Worm (Caenorhabditis elegans) whole organism, L4 larva: ENCODE data around the gene moa-2.

Experiments
- D1046.2 ChIP-seq: fragments of 200-800 bp; sonication (Bioruptor generic); IDR thresholded peaks from 2 replicates; pipeline ENCODE4 v1.3.6; 2022; ENCODE audit warnings: missing genetic modification characterization, missing compliant biosample characterization
- F26F4.8 ChIP-seq: fragments of 200-800 bp; sonication (Bioruptor generic); conservative IDR thresholded peaks from 2 replicates; pipeline ENCODE4 v1.3.6; 2022; ENCODE audit warnings: missing genetic modification characterization, missing compliant biosample characterization
- F44E2.7 ChIP-seq: fragments of 200-800 bp; sonication (Bioruptor generic); IDR thresholded peaks from 2 replicates; pipeline ENCODE4 v2.1.2; 2022; ENCODE audit warnings: missing genetic modification characterization, missing compliant biosample characterization
- F49E8.2 ChIP-seq: sonication (generic microtip); optimal IDR thresholded peaks from 2 replicates; lab custom pipeline; 2016; ENCODE audit warnings: missing compliant biosample characterization, mild to moderate bottlenecking, missing genetic modification characterization, borderline replicate concordance
- T26A8.4 ChIP-seq: fragments of 200-800 bp; sonication (Bioruptor generic); IDR thresholded peaks from 2 replicates; pipeline ENCODE4 v1.3.6; 2022; ENCODE audit warnings: missing genetic modification characterization, missing compliant biosample characterization
- Y105C5A.15 ChIP-seq: fragments of 200-800 bp; sonication (Bioruptor generic); IDR thresholded peaks from 2 replicates; pipeline ENCODE4 v1.3.6; 2022; ENCODE audit warnings: missing genetic modification characterization, missing compliant biosample characterization
- Y48G9A.11 ChIP-seq: fragments of 200-800 bp; sonication (Bioruptor generic); IDR thresholded peaks from 2 replicates; pipeline ENCODE4 v1.3.6; 2022; ENCODE audit warnings: missing genetic modification reagents, missing genetic modification characterization, missing compliant biosample characterization
- Y75B8A.6 ChIP-seq: fragments of 200-800 bp; sonication (Bioruptor generic); IDR thresholded peaks from 2 replicates; pipeline ENCODE4 v1.3.6; 2022; ENCODE audit warnings: missing genetic modification reagents, missing genetic modification characterization, missing compliant biosample characterization
- ZK337.2 ChIP-seq: fragments of 200-800 bp; sonication (Bioruptor generic); IDR thresholded peaks from 2 replicates; pipeline ENCODE4 v1.3.6; 2022; ENCODE audit warnings: missing genetic modification reagents, missing genetic modification characterization, missing compliant biosample characterization
- aha-1 ChIP-seq: fragments of 150-350 bp; peaks from one replicate; lab custom pipeline; 2014; ENCODE audit warnings: missing biosample characterization, missing genetic modification characterization
- aly-2 ChIP-seq: sonication (generic microtip); optimal IDR thresholded peaks from 2 replicates; lab custom pipeline; 2018; ENCODE audit warnings: missing biosample characterization, missing genetic modification characterization
- ama-1 ChIP-seq: fragments of 150-350 bp; optimal IDR thresholded peaks from 2 replicates; lab custom pipeline; 2014; ENCODE audit warnings: inconsistent platforms, mixed read lengths
- arid-1 ChIP-seq: fragments of 200-800 bp; sonication (Bioruptor generic); conservative IDR thresholded peaks from 2 replicates; pipeline ENCODE4 v1.3.6; 2022; ENCODE audit warnings: missing genetic modification reagents, missing genetic modification characterization, missing compliant biosample characterization
- attf-4 ChIP-seq: sonication (generic microtip); optimal IDR thresholded peaks from 3 replicates; lab custom pipeline; 2017; ENCODE audit warnings: missing biosample characterization, missing genetic modification characterization
- ceh-20 ChIP-seq: fragments of 200-800 bp; sonication (Bioruptor generic); IDR thresholded peaks from 2 replicates; pipeline ENCODE4 v1.3.6; 2022; ENCODE audit warnings: missing genetic modification reagents, missing genetic modification characterization, missing compliant biosample characterization
- ceh-28 ChIP-seq: fragments of 150-350 bp; optimal IDR thresholded peaks from 2 replicates; lab custom pipeline; 2014; ENCODE audit warnings: missing biosample characterization, missing genetic modification reagents, missing genetic modification characterization
- ceh-32 ChIP-seq: sonication (generic microtip); optimal IDR thresholded peaks from 2 replicates; lab custom pipeline; 2016; ENCODE audit warnings: mild to moderate bottlenecking, missing genetic modification characterization, missing compliant biosample characterization; ENCODE audit not compliant: poor library complexity
- ceh-82 ChIP-seq: sonication (generic microtip); optimal IDR thresholded peaks from 2 replicates; lab custom pipeline; 2017; ENCODE audit warnings: missing biosample characterization, missing genetic modification characterization
- ces-1 ChIP-seq: fragments of 150-350 bp; sonication (generic microtip); optimal IDR thresholded peaks from 4 replicates; lab custom pipeline; 2014; ENCODE audit warnings: missing biosample characterization, missing genetic modification reagents, missing genetic modification characterization
- cey-2 ChIP-seq: sonication (generic microtip); optimal IDR thresholded peaks from 3 replicates; lab custom pipeline; 2017; ENCODE audit warnings: missing genetic modification characterization, mild to moderate bottlenecking, missing compliant biosample characterization, antibody characterized with exemption, borderline replicate concordance; ENCODE audit not compliant: insufficient read depth
- ctbp-1 ChIP-seq: fragments of 200-800 bp; sonication (Bioruptor generic); IDR thresholded peaks from 2 replicates; pipeline ENCODE4 v1.3.6; 2022; ENCODE audit warnings: missing genetic modification reagents, missing genetic modification characterization, missing compliant biosample characterization
- daf-12 ChIP-seq: fragments of 150-350 bp; optimal IDR thresholded peaks from 2 replicates; lab custom pipeline; 2014; ENCODE audit warnings: missing biosample characterization, missing genetic modification reagents, missing genetic modification characterization
- daf-19 ChIP-seq: fragments of 200-800 bp; sonication (Bioruptor generic); conservative IDR thresholded peaks from 2 replicates; pipeline ENCODE4 v1.3.6; 2022; ENCODE audit warnings: missing genetic modification characterization, missing compliant biosample characterization
- daf-8 ChIP-seq: fragments of 200-800 bp; sonication (Bioruptor generic); IDR thresholded peaks from 2 replicates; pipeline ENCODE4 v1.3.6; 2022; ENCODE audit warnings: missing genetic modification characterization, missing compliant biosample characterization
- dmd-8 ChIP-seq: fragments of 200-800 bp; sonication (Bioruptor generic); IDR thresholded peaks from 2 replicates; pipeline ENCODE4 v1.3.6; 2022; ENCODE audit warnings: missing genetic modification characterization, missing compliant biosample characterization
- dpl-1 ChIP-seq: fragments of 150-350 bp; optimal IDR thresholded peaks from 2 replicates; lab custom pipeline; 2014; ENCODE audit warnings: missing biosample characterization, missing genetic modification reagents, missing genetic modification characterization
- egl-27 ChIP-seq: sonication (generic microtip); optimal IDR thresholded peaks from 3 replicates; lab custom pipeline; 2017; ENCODE audit warnings: missing biosample characterization, missing genetic modification reagents, missing genetic modification characterization
- fkh-10 ChIP-seq: fragments of 150-350 bp; optimal IDR thresholded peaks from 2 replicates; lab custom pipeline; 2014; ENCODE audit warnings: missing biosample characterization, missing genetic modification reagents, missing genetic modification characterization
- fos-1 ChIP-seq: fragments of 150-350 bp; optimal IDR thresholded peaks from 2 replicates; lab custom pipeline; 2014; ENCODE audit warnings: missing biosample characterization, missing genetic modification characterization
- hlh-11 ChIP-seq: fragments of 200-800 bp; sonication (Bioruptor generic); optimal IDR thresholded peaks from 2 replicates; lab custom pipeline; 2018; ENCODE audit warnings: mild to moderate bottlenecking, missing genetic modification characterization, missing compliant biosample characterization
- hmg-1.1 ChIP-seq: fragments of 200-800 bp; sonication (Bioruptor generic); IDR thresholded peaks from 2 replicates; pipeline ENCODE4 v1.3.6; 2022; ENCODE audit warnings: missing genetic modification reagents, missing genetic modification characterization, missing compliant biosample characterization
- jun-1 ChIP-seq: fragments of 150-350 bp; optimal IDR thresholded peaks from 2 replicates; lab custom pipeline; 2014; ENCODE audit warnings: missing biosample characterization, missing genetic modification reagents, missing genetic modification characterization
- lin-1 ChIP-seq: fragments of 200-800 bp; sonication (Bioruptor generic); IDR thresholded peaks from 2 replicates; pipeline ENCODE4 v1.3.6; 2022; ENCODE audit warnings: missing genetic modification reagents, missing genetic modification characterization, missing compliant biosample characterization
- lin-13 ChIP-seq: fragments of 150-350 bp; optimal IDR thresholded peaks from 2 replicates; lab custom pipeline; 2014; ENCODE audit warnings: missing biosample characterization, missing genetic modification reagents, missing genetic modification characterization
- lin-29 ChIP-seq: fragments of 200-800 bp; sonication (Bioruptor generic); IDR thresholded peaks from 2 replicates; pipeline ENCODE4 v1.3.6; 2022; ENCODE audit warnings: missing genetic modification reagents, missing genetic modification characterization, missing compliant biosample characterization
- lin-39 ChIP-seq: fragments of 150-350 bp; optimal IDR thresholded peaks from 2 replicates; lab custom pipeline; 2014; ENCODE audit warnings: missing biosample characterization, missing genetic modification reagents, missing genetic modification characterization
- lir-3 ChIP-seq: sonication (generic microtip); optimal IDR thresholded peaks from 2 replicates; lab custom pipeline; 2016; ENCODE audit warnings: mild to moderate bottlenecking, missing genetic modification characterization, missing compliant biosample characterization
- mdl-1 ChIP-seq, 2 experiments: fragments of 150-350 bp in 1 of 2; sonication (generic microtip) in 1 of 2; optimal IDR thresholded peaks; 2 replicates each; lab custom pipeline; 2014 to 2017; ENCODE audit warnings: missing biosample characterization in 2 of 2, missing genetic modification characterization in 2 of 2
- mes-2 ChIP-seq: sonication (generic microtip); optimal IDR thresholded peaks from 2 replicates; lab custom pipeline; 2016; ENCODE audit warnings: missing genotype, mild to moderate bottlenecking, missing genetic modification characterization, missing compliant biosample characterization; ENCODE audit not compliant: poor library complexity, severe bottlenecking
- mxl-3 ChIP-seq: fragments of 200-800 bp; sonication (Bioruptor generic); optimal IDR thresholded peaks from 2 replicates; lab custom pipeline; 2018; ENCODE audit warnings: mild to moderate bottlenecking, missing genetic modification characterization, missing compliant biosample characterization
- nhr-11 ChIP-seq: fragments of 150-350 bp; optimal IDR thresholded peaks from 2 replicates; lab custom pipeline; 2014; ENCODE audit warnings: missing biosample characterization, missing genetic modification characterization
- nhr-237 ChIP-seq: sonication (generic microtip); optimal IDR thresholded peaks from 2 replicates; lab custom pipeline; 2017; ENCODE audit warnings: missing biosample characterization, missing genetic modification characterization
- nhr-25 ChIP-seq: sonication (generic microtip); optimal IDR thresholded peaks from 2 replicates; lab custom pipeline; 2017; ENCODE audit warnings: missing genetic modification characterization, mild to moderate bottlenecking, missing compliant biosample characterization, antibody characterized with exemption, moderate library complexity, borderline replicate concordance; ENCODE audit not compliant: insufficient read depth
- nhr-76 ChIP-seq: fragments of 150-350 bp; optimal IDR thresholded peaks from 2 replicates; lab custom pipeline; 2014; ENCODE audit warnings: missing biosample characterization, missing genetic modification characterization
- php-3 ChIP-seq: fragments of 200-800 bp; sonication (Bioruptor generic); IDR thresholded peaks from 2 replicates; pipeline ENCODE4 v1.3.6; 2022; ENCODE audit warnings: missing genetic modification reagents, missing genetic modification characterization, missing compliant biosample characterization
- rbr-2 ChIP-seq: sonication (generic microtip); optimal IDR thresholded peaks from 2 replicates; lab custom pipeline; 2016; ENCODE audit warnings: missing genotype, missing genetic modification characterization, missing compliant biosample characterization
- saeg-2 ChIP-seq: fragments of 200-800 bp; sonication (Bioruptor generic); IDR thresholded peaks from 2 replicates; pipeline ENCODE4 v1.3.6; 2022; ENCODE audit warnings: missing genetic modification reagents, missing genetic modification characterization, missing compliant biosample characterization
- spr-3 ChIP-seq: fragments of 200-800 bp; sonication (Bioruptor generic); optimal IDR thresholded peaks from 2 replicates; lab custom pipeline; 2018; ENCODE audit warnings: mild to moderate bottlenecking, missing genetic modification characterization, missing compliant biosample characterization
- tag-97 ChIP-seq: fragments of 200-800 bp; sonication (Bioruptor generic); IDR thresholded peaks from 2 replicates; pipeline ENCODE4 v1.3.6; 2022; ENCODE audit warnings: missing genetic modification characterization, missing compliant biosample characterization
- unc-39 ChIP-seq: sonication (generic microtip); optimal IDR thresholded peaks from 2 replicates; lab custom pipeline; 2017; ENCODE audit warnings: missing biosample characterization, missing genetic modification characterization
- zag-1 ChIP-seq: fragments of 150-350 bp; optimal IDR thresholded peaks from 2 replicates; lab custom pipeline; 2014; ENCODE audit warnings: missing biosample characterization, missing genetic modification characterization
- zfp-2 ChIP-seq: sonication (generic microtip); optimal IDR thresholded peaks from 2 replicates; lab custom pipeline; 2016; ENCODE audit warnings: mild to moderate bottlenecking, missing genetic modification characterization, missing compliant biosample characterization

Gene moa-2

ce11 chrII:7708540-7708939, 9.7 kb upstream of the moa-2 start, which contains the start of gene B0495.9 (continued):
- TF ChIP-seq nhr-11 (tag; lab: Kevin White, UChicago) (no peak), Y75B8A.6 (GFP tag; lab: Robert Waterston, UW) (no peak), hmg-1.1 (GFP tag; lab: Robert Waterston, UW) (peak; percentile 61; the same call in 1 of the 2 replicates), tag-97 (GFP tag; lab: Robert Waterston, UW) (no peak), mxl-3 (peak; percentile 41), fos-1 (tag; lab: Kevin White, UChicago) (no peak), T26A8.4 (GFP tag; lab: Robert Waterston, UW) (peak; percentile 47; the same call in 1 of the 2 replicates), lin-39 (tag; lab: Kevin White, UChicago) (no peak), ctbp-1 (peak; percentile 51; the same call in 1 of the 2 replicates), Y48G9A.11 (GFP tag; lab: Robert Waterston, UW) (no peak), dpl-1 (GFP tag; lab: Kevin White, UChicago) (peak; percentile 43), saeg-2 (no peak), lin-13 (GFP tag; lab: Kevin White, UChicago) (no peak), ces-1 (GFP tag; lab: Kevin White, UChicago) (no peak), zfp-2 (tag; lab: Kevin White, UChicago) (no peak), jun-1 (no peak), daf-8 (GFP tag; lab: Robert Waterston, UW) (no peak), nhr-237 (tag; lab: Kevin White, UChicago) (no peak), ceh-32 (tag; lab: Kevin White, UChicago) (no peak), mes-2 (tag; lab: Kevin White, UChicago) (peak; percentile 92), ZK337.2 (no peak), ceh-28 (no peak), lin-1 (GFP tag; lab: Robert Waterston, UW) (no peak), dmd-8 (GFP tag; lab: Robert Waterston, UW) (no peak), spr-3 (GFP tag; lab: Kevin White, UChicago) (no peak), daf-12 (tag; lab: Kevin White, UChicago) (no peak), nhr-25 (no peak), attf-4 (tag; lab: Kevin White, UChicago) (no peak), ceh-82 (tag; lab: Kevin White, UChicago) (no peak), daf-19 (GFP tag; lab: Robert Waterston, UW) (no peak), lin-29 (GFP tag; lab: Robert Waterston, UW) (no peak), ama-1 (no peak), fkh-10 (GFP tag; lab: Kevin White, UChicago) (no peak), egl-27 (tag; lab: Kevin White, UChicago) (no peak), aly-2 (tag; lab: Kevin White, UChicago) (no peak), D1046.2 (GFP tag; lab: Robert Waterston, UW) (no peak), aha-1 (tag; lab: Kevin White, UChicago) (no peak), Y105C5A.15 (no peak), unc-39 (no peak), ceh-20 (GFP tag; lab: Robert Waterston, UW) (no peak), mdl-1 (tag; optimal IDR thresholded peaks at IDR 0.05; lab: Kevin White, UChicago) (no peak), hlh-11 (tag; lab: Kevin White, UChicago) (peak; percentile 43), arid-1 (GFP tag; lab: Robert Waterston, UW) (no peak), rbr-2 (tag; lab: Kevin White, UChicago) (peak; percentile 37), F44E2.7 (GFP tag; lab: Robert Waterston, UW) (no peak), zag-1 (tag; lab: Kevin White, UChicago) (no peak), F26F4.8 (no peak), lir-3 (no peak), cey-2 (tag; lab: Kevin White, UChicago) (no peak), php-3 (GFP tag; lab: Robert Waterston, UW) (0 out of 2 replicates have a peak, but pooled peaks have one; percentile 15), F49E8.2 (tag; lab: Kevin White, UChicago) (no peak), nhr-76 (no peak)
